Fruit fly (Drosophila melanogaster) Kc167 (cell line): ENCODE measurements around the gene CG13793.

Experiments
- Myc ChIP-seq: fragments of >200 bp; optimal IDR thresholded peaks from 2 replicates; lab custom pipeline; 2017; ENCODE audit warnings: missing external identifiers
- h ChIP-seq: fragments of >200 bp; optimal IDR thresholded peaks from 3 replicates; lab custom pipeline; 2018; ENCODE audit warnings: missing external identifiers
- ttk ChIP-seq: sonication (Bioruptor generic); optimal IDR thresholded peaks from 2 replicates; lab custom pipeline; 2017; ENCODE audit warnings: missing external identifiers

DNA sequence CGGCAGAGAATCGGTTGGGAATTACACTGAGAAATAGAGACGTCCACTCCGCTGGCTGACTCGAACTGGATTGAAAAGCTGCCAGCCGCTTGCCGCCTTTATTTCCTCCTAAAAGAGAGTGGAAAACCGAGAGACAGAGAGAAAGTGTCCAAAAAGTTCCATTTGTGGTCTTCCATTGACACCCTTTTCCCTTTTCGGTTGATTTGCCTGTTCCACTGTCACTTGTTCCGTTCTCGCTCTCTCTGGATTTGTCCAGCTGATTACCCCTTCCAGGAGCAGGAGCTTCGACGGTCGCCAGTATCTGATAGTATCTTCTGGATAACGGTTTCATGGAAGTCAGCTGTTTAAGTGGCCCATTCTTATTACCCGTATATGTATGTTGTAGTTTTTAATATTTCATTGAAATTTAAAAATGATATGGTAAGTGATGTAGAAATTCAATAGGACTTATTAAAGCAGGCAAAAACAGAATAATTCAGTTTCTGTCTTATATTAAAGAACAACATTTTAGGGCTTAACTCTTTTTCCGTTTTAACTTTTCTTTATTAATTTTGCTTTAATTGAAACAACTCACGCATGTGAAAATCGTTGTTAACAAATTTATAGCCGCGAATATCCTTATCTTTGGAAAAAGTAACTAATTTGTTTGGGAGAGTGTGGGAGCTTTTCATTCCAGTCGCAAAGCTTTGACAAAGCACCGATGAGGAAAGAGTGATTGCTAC lies 44.1 kb downstream of the CG13793 start, which contains the start of gene Slob:
- TF ChIP-seq Myc (no peak), ttk (lab: Kevin White, UChicago) (no peak), h (no peak)
